Worm (Caenorhabditis elegans) whole organism, early embryonic: ENCODE results near the gene clec-173.

Experiments
- B0310.2 ChIP-seq: sonication (generic microtip); optimal IDR thresholded peaks from 2 replicates; lab custom pipeline; 2016; ENCODE audit warnings: mild to moderate bottlenecking, missing genetic modification characterization, missing compliant biosample characterization
- F13C5.2 ChIP-seq: sonication (generic microtip); optimal IDR thresholded peaks from 2 replicates; lab custom pipeline; 2017; ENCODE audit warnings: mild to moderate bottlenecking, missing genetic modification characterization, inconsistent platforms, missing compliant biosample characterization
- aly-1 ChIP-seq: sonication (generic microtip); optimal IDR thresholded peaks from 2 replicates; lab custom pipeline; 2016; ENCODE audit warnings: missing genetic modification characterization, missing compliant biosample characterization
- ama-1 ChIP-seq: fragments of 150-350 bp; optimal IDR thresholded peaks from 2 replicates; lab custom pipeline; 2014
- ceh-13 ChIP-seq: fragments of 200-800 bp; sonication (Bioruptor generic); optimal IDR thresholded peaks from 2 replicates; lab custom pipeline; 2018; ENCODE audit warnings: mild to moderate bottlenecking, missing genetic modification characterization, missing compliant biosample characterization
- ceh-36 ChIP-seq: sonication (generic microtip); optimal IDR thresholded peaks from 2 replicates; lab custom pipeline; 2016; ENCODE audit warnings: missing genetic modification characterization, inconsistent platforms, missing compliant biosample characterization
- ets-7 ChIP-seq: sonication (generic microtip); optimal IDR thresholded peaks from 2 replicates; lab custom pipeline; 2016; ENCODE audit warnings: missing genotype, missing genetic modification characterization, missing compliant biosample characterization
- flt-1 ChIP-seq: fragments of 200-800 bp; sonication (Bioruptor generic); IDR thresholded peaks from 2 replicates; pipeline ENCODE4 v1.3.6; 2022; ENCODE audit warnings: missing genetic modification characterization, missing compliant biosample characterization
- hmbx-1 ChIP-seq: sonication (generic microtip); optimal IDR thresholded peaks from 2 replicates; lab custom pipeline; 2016; ENCODE audit warnings: mild to moderate bottlenecking, missing genetic modification characterization, missing compliant biosample characterization
- hmg-4 ChIP-seq: fragments of 200-800 bp; sonication (Bioruptor generic); optimal IDR thresholded peaks from 2 replicates; lab custom pipeline; 2018; ENCODE audit warnings: mild to moderate bottlenecking, missing genetic modification characterization, missing compliant biosample characterization
- hnd-1 ChIP-seq: sonication (generic microtip); optimal IDR thresholded peaks from 2 replicates; lab custom pipeline; 2016; ENCODE audit warnings: missing genetic modification characterization, missing compliant biosample characterization
- pes-1 ChIP-seq: fragments of 200-800 bp; sonication (Bioruptor generic); IDR thresholded peaks from 2 replicates; pipeline ENCODE4 v1.3.6; 2022; ENCODE audit warnings: missing genetic modification reagents, missing genetic modification characterization, missing compliant biosample characterization
- scrt-1 ChIP-seq: fragments of 200-800 bp; sonication (Bioruptor generic); IDR thresholded peaks from 2 replicates; pipeline ENCODE4 v1.3.6; 2022; ENCODE audit warnings: missing genetic modification characterization, missing compliant biosample characterization
- sea-1 ChIP-seq: fragments of 200-800 bp; sonication (Bioruptor generic); conservative IDR thresholded peaks from 2 replicates; pipeline ENCODE4 v1.3.6; 2022; ENCODE audit warnings: missing genetic modification characterization, missing compliant biosample characterization
- tbx-11 ChIP-seq: fragments of 200-800 bp; sonication (Bioruptor generic); IDR thresholded peaks from 2 replicates; pipeline ENCODE4 v1.3.6; 2022; ENCODE audit warnings: missing genetic modification characterization, missing compliant biosample characterization
- tbx-37 ChIP-seq: fragments of 200-800 bp; sonication (Bioruptor generic); conservative IDR thresholded peaks from 2 replicates; pipeline ENCODE4 v1.3.6; 2022; ENCODE audit warnings: missing genetic modification reagents, missing genetic modification characterization, missing compliant biosample characterization
- tra-4 ChIP-seq: sonication (generic microtip); optimal IDR thresholded peaks from 2 replicates; lab custom pipeline; 2017; ENCODE audit warnings: missing genetic modification characterization, missing compliant biosample characterization

The clec-173 gene

DNA sequence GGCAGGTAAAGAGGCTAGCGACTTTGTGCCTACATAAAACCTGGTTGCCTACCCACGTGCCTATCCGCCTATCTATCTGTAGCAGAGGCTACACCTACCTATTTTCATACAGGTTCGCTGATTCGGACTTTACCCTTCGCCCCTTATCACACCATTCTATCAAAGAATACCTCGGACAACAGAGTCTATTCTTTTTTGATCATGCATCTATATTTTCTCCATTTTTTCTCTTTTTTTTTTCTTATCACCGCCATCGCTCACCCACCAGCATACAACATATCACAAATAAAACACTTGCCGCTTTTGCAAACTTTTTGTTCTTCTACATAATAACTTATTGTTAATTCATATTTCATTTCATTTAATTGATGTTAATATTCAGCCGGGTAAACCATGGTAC is 9.0 kb downstream of the clec-173 start, which contains the start of gene T26C12.1:
Gene T26C12.1 (plus strand): TSS at position 383 of the 400 bp plus-strand sequence.
- no peak for TF ChIP-seq pes-1
- TF ChIP-seq flt-1 (GFP tag; lab: Robert Waterston, UW): no peak
- no peak for TF ChIP-seq tbx-37 (GFP tag; lab: Robert Waterston, UW)

- TF ChIP-seq ceh-13 (GFP tag; lab: Kevin White, UChicago) (no peak), ceh-36 (tag; lab: Kevin White, UChicago) (no peak), tbx-37 (GFP tag; lab: Robert Waterston, UW) (no peak), F13C5.2 (tag; lab: Kevin White, UChicago) (no peak), hmg-4 (GFP tag; lab: Kevin White, UChicago) (no peak), hmbx-1 (tag; lab: Kevin White, UChicago) (no peak), scrt-1 (no peak), hnd-1 (no peak), tra-4 (no peak), sea-1 (GFP tag; lab: Robert Waterston, UW) (no peak), B0310.2 (tag; lab: Kevin White, UChicago) (no peak), flt-1 (GFP tag; lab: Robert Waterston, UW) (no peak)
Observed at ce11 chrIV:3256866-3257265, 10.6 kb downstream of the clec-173 start.

- TF ChIP-seq aly-1 (tag; lab: Kevin White, UChicago): no peak
- TF ChIP-seq sea-1 (GFP tag; lab: Robert Waterston, UW): no peak
- TF ChIP-seq scrt-1: no peak
- TF ChIP-seq hnd-1: no peak
- TF ChIP-seq ceh-36 (tag; lab: Kevin White, UChicago): no peak
- TF ChIP-seq pes-1: no peak
- TF ChIP-seq tra-4: no peak
- TF ChIP-seq hmbx-1 (tag; lab: Kevin White, UChicago): no peak
- no peak for TF ChIP-seq flt-1 (GFP tag; lab: Robert Waterston, UW)
- TF ChIP-seq ceh-13 (GFP tag; lab: Kevin White, UChicago): no peak
- TF ChIP-seq ets-7 (tag; lab: Kevin White, UChicago): no peak
- TF ChIP-seq hmg-4 (GFP tag; lab: Kevin White, UChicago): no peak
- no peak for TF ChIP-seq ama-1
- no peak for TF ChIP-seq tbx-11 (GFP tag; lab: Robert Waterston, UW)
Observed at ce11 chrIV:3254443-3254842, 13.0 kb downstream of the clec-173 start, which contains the start of gene dmd-9. dmd-9 (minus strand) TSS chrIV:3254543.

- TF ChIP-seq ceh-36 (tag; lab: Kevin White, UChicago) (no peak), tbx-37 (GFP tag; lab: Robert Waterston, UW) (no peak), hnd-1 (no peak), tbx-11 (GFP tag; lab: Robert Waterston, UW) (no peak), F13C5.2 (tag; lab: Kevin White, UChicago) (no peak), scrt-1 (no peak), B0310.2 (tag; lab: Kevin White, UChicago) (no peak), aly-1 (tag; lab: Kevin White, UChicago) (no peak), ama-1 (no peak), tra-4 (no peak)
Observed at ce11 chrIV:3252047-3252446, 15.4 kb downstream of the clec-173 start.

ce11 chrIV:3251551-3251950 is 15.9 kb downstream of the clec-173 start:
- TF ChIP-seq F13C5.2 (tag; lab: Kevin White, UChicago) (no peak), pes-1 (no peak), tbx-11 (GFP tag; lab: Robert Waterston, UW) (no peak), hmg-4 (GFP tag; lab: Kevin White, UChicago) (no peak), B0310.2 (tag; lab: Kevin White, UChicago) (no peak), ama-1 (no peak), hmbx-1 (tag; lab: Kevin White, UChicago) (no peak)

DNA sequence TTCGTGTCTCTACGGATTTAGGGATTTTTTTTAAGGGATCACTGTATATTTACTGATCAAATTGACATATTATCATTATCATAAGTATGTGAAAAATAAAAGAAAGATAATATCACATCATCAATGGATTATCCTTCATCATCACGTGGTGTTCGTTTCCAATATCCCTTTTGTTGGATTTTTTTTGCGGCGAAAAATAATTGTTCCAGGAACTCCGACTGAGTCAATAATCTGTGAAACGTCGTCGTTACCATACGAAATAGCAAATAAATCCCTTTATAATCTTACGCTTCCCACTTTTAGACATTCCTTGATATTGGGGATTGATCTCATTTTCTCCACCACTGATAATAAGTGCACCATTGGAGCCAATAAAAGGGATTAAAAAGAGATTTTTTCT is 17.5 kb downstream of the clec-173 start:
- no peak for TF ChIP-seq B0310.2 (tag; lab: Kevin White, UChicago)
- TF ChIP-seq flt-1 (GFP tag; lab: Robert Waterston, UW): no peak
- TF ChIP-seq hmg-4 (GFP tag; lab: Kevin White, UChicago): no peak
- TF ChIP-seq ceh-36 (tag; lab: Kevin White, UChicago): no peak

ce11 chrIV:3246873-3247272 is 20.6 kb downstream of the clec-173 start:
- TF ChIP-seq ceh-13 (GFP tag; lab: Kevin White, UChicago) (no peak), scrt-1 (no peak), tbx-37 (GFP tag; lab: Robert Waterston, UW) (no peak), pes-1 (no peak), tra-4 (no peak), flt-1 (GFP tag; lab: Robert Waterston, UW) (no peak), ets-7 (tag; lab: Kevin White, UChicago) (no peak), ceh-36 (tag; lab: Kevin White, UChicago) (no peak), hnd-1 (no peak), hmbx-1 (tag; lab: Kevin White, UChicago) (no peak), B0310.2 (tag; lab: Kevin White, UChicago) (no peak), F13C5.2 (tag; lab: Kevin White, UChicago) (no peak), ama-1 (no peak), sea-1 (GFP tag; lab: Robert Waterston, UW) (no peak), tbx-11 (GFP tag; lab: Robert Waterston, UW) (no peak), hmg-4 (GFP tag; lab: Kevin White, UChicago) (no peak), aly-1 (tag; lab: Kevin White, UChicago) (no peak)

DNA sequence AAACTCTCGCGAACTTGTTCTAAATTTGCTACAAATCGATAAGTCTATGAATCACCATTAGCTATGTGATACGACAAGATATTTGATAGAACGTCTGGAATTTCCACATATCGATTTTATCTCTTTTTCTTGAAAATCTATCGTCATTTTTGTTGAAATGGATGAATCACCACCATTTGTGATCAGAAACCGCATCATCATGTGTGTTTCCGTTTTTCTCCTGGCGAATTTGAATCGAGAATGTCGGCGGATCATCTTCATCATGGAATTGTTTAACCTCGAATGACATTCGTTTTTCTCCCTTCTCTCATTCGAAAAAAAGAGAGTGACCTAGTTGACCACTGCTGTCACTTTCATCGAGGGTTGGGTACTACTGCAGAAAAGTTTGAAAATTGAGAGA is 33.2 kb downstream of the clec-173 start:
- TF ChIP-seq sea-1 (GFP tag; lab: Robert Waterston, UW): no peak
